Fruit fly (Drosophila melanogaster) S2 (cell line): Measurements from ENCODE around the gene hwt.

Experiments used
- CG8478 ChIP-seq: fragments of >200 bp; optimal IDR thresholded peaks from 2 replicates; lab custom pipeline; 2018
- CTCF ChIP-seq, 2 experiments: fragments of >200 bp; optimal IDR thresholded peaks; 2 replicates each; lab custom pipeline; 2018

DNA sequence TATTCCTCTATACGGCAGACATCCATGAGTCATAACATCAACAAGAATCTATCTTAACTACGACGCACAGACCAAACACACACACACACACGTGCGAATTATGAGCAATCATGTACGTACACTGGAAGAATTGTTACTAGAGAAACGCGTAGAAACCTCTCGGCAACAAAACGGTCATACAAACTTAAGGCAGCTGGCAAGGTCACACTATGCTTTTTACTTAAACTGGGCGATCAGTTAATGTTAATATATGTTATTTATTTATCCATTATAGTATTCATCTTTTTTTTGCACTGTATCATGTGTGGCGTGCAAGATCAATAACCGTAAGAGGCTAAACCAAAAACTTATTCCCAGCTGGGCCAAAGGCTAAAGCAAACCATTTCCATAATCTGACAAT lies 29.0 kb downstream of the hwt start:
- no peak for TF ChIP-seq CG8478 (lab: Kevin White, UChicago)
- no peak for TF ChIP-seq CTCF (optimal IDR thresholded peaks at IDR 0.05; lab: Kevin White, UChicago)
